Worm (Caenorhabditis elegans) whole organism, early embryonic: ENCODE results near the gene nhr-142.
A peak's percentile ranks its signal among the peaks of the same experiment; 100 is the strongest.
"Not testable (repeated sequence)": the region's sequence is repeated elsewhere in the genome, so short reads cannot be mapped to it uniquely, and the experiment has no call there.

Experiments
- B0310.2 ChIP-seq: sonication (generic microtip); optimal IDR thresholded peaks from 2 replicates; lab custom pipeline; 2016; ENCODE audit warnings: mild to moderate bottlenecking, missing genetic modification characterization, missing compliant biosample characterization
- aly-1 ChIP-seq: sonication (generic microtip); optimal IDR thresholded peaks from 2 replicates; lab custom pipeline; 2016; ENCODE audit warnings: missing genetic modification characterization, missing compliant biosample characterization
- ama-1 ChIP-seq: fragments of 150-350 bp; optimal IDR thresholded peaks from 2 replicates; lab custom pipeline; 2014
- ets-7 ChIP-seq: sonication (generic microtip); optimal IDR thresholded peaks from 2 replicates; lab custom pipeline; 2016; ENCODE audit warnings: missing genotype, missing genetic modification characterization, missing compliant biosample characterization
- hmg-4 ChIP-seq: fragments of 200-800 bp; sonication (Bioruptor generic); optimal IDR thresholded peaks from 2 replicates; lab custom pipeline; 2018; ENCODE audit warnings: mild to moderate bottlenecking, missing genetic modification characterization, missing compliant biosample characterization
- scrt-1 ChIP-seq: fragments of 200-800 bp; sonication (Bioruptor generic); IDR thresholded peaks from 2 replicates; pipeline ENCODE4 v1.3.6; 2022; ENCODE audit warnings: missing genetic modification characterization, missing compliant biosample characterization

DNA sequence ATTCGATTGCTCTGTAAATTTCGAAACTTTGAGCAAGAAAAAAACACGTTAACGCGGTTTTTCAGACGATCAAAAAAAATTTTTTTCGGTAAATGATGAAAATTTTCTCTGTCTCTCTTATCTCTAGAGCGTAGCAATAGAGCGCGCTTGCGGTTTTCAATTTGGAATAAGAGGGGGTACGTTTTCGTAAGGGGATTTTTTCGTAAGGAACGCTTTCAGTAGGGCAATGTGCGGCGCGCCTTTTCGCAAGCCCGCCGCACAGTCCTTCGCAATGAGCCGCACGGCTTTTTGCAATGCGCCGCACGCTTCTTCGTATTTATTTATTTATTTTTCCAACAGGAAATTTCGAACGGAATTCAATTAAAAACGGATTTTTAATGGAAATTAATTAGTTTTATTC lies 13.4 kb downstream of the nhr-142 start, which contains the start of gene F44E7.4:
- not testable (repeated sequence) for TF ChIP-seq aly-1; hmg-4; B0310.2; ama-1 (lab: Kevin White, UChicago); ets-7 (tag; lab: Kevin White, UChicago)
- TF ChIP-seq scrt-1 (GFP tag; lab: Robert Waterston, UW) = peak; percentile 82
